Fruit fly (Drosophila melanogaster) whole organism, prepupa: ENCODE data around the gene CG14196.

Experiments used
- Blimp-1 ChIP-seq: fragments of 200-800 bp; sonication (Bioruptor generic); optimal IDR thresholded peaks from 3 replicates; lab custom pipeline; 2017; ENCODE audit warnings: missing biosample characterization, missing genetic modification characterization, mild to moderate bottlenecking, moderate library complexity, missing genetic modification reagents
- CG11902 ChIP-seq: fragments of 200-800 bp; sonication (Bioruptor generic); optimal IDR thresholded peaks from 3 replicates; lab custom pipeline; 2016; ENCODE audit warnings: missing biosample characterization, missing genetic modification characterization
- Hr4 ChIP-seq: fragments of 200-800 bp; sonication (Bioruptor generic); optimal IDR thresholded peaks from 3 replicates; lab custom pipeline; 2016; ENCODE audit warnings: missing biosample characterization, missing genetic modification characterization

- TF ChIP-seq Hr4 (GFP tag; lab: Kevin White, UChicago), result no peak
- no peak for TF ChIP-seq Blimp-1 (GFP tag; lab: Kevin White, UChicago)
- no peak for TF ChIP-seq CG11902 (GFP tag; lab: Kevin White, UChicago)
Measured at dm6 chrX:19286235-19286634, 44.6 kb upstream of the CG14196 start.
